Fruit fly (Drosophila melanogaster) whole organism, wandering third instar larva: ENCODE data around the gene CG44085.

Experiments used
- Abd-B ChIP-seq: fragments of >200 bp; optimal IDR thresholded peaks from 2 replicates; lab custom pipeline; 2017; ENCODE audit warnings: missing biosample characterization, missing genetic modification characterization
- CG32264 ChIP-seq: fragments of 200-800 bp; sonication (Bioruptor generic); optimal IDR thresholded peaks from 2 replicates; lab custom pipeline; 2016; ENCODE audit warnings: missing biosample characterization, missing genetic modification characterization
- CG9705 ChIP-seq: fragments of 200-800 bp; sonication (Bioruptor generic); optimal IDR thresholded peaks from 2 replicates; lab custom pipeline; 2018; ENCODE audit warnings: missing biosample characterization, mild to moderate bottlenecking, missing genetic modification characterization
- CrebA ChIP-seq: fragments of 200-800 bp; sonication (Bioruptor generic); optimal IDR thresholded peaks from 2 replicates; lab custom pipeline; 2016; ENCODE audit warnings: missing biosample characterization, mild to moderate bottlenecking, missing genetic modification characterization, borderline replicate concordance
- Dfd ChIP-seq: fragments of >200 bp; optimal IDR thresholded peaks from 2 replicates; lab custom pipeline; 2017; ENCODE audit warnings: missing biosample characterization, missing genetic modification characterization
- Dif ChIP-seq: fragments of 200-275, 200-300 bp; sonication (Bioruptor generic); optimal IDR thresholded peaks from 2 replicates; lab custom pipeline; 2018; ENCODE audit warnings: missing biosample characterization, missing genetic modification characterization; ENCODE audit not compliant: partially characterized antibody
- HLH106 ChIP-seq: fragments of 200-800 bp; optimal IDR thresholded peaks from 3 replicates; lab custom pipeline; 2019; ENCODE audit warnings: missing biosample characterization, mild to moderate bottlenecking, missing genetic modification characterization, moderate library complexity
- Hnf4 ChIP-seq: fragments of 200-800 bp; sonication (Bioruptor generic); optimal IDR thresholded peaks from 2 replicates; lab custom pipeline; 2016; ENCODE audit warnings: missing biosample characterization, mild to moderate bottlenecking, missing genetic modification characterization
- Hr78 ChIP-seq: fragments of >200 bp; optimal IDR thresholded peaks from 2 replicates; lab custom pipeline; 2017; ENCODE audit warnings: missing biosample characterization, missing genetic modification characterization
- Hr83 ChIP-seq: fragments of 200-300 bp; sonication (Bioruptor generic); optimal IDR thresholded peaks from 2 replicates; lab custom pipeline; 2016; ENCODE audit warnings: missing biosample characterization, mild to moderate bottlenecking, missing genetic modification characterization, moderate library complexity; ENCODE audit not compliant: poor library complexity, severe bottlenecking
- Mio ChIP-seq: sonication (Bioruptor generic); optimal IDR thresholded peaks from 2 replicates; lab custom pipeline; 2016; ENCODE audit warnings: missing biosample characterization, missing genetic modification characterization
- Myc ChIP-seq: fragments of >200 bp; optimal IDR thresholded peaks from 2 replicates; lab custom pipeline; 2017
- OdsH ChIP-seq: fragments of 200-800 bp; sonication (Bioruptor generic); optimal IDR thresholded peaks from 2 replicates; lab custom pipeline; 2016; ENCODE audit warnings: missing biosample characterization, mild to moderate bottlenecking, missing genetic modification characterization
- Rel ChIP-seq, 2 experiments: fragments of 200-800 bp; sonication (Bioruptor generic) in 1 of 2; optimal IDR thresholded peaks; 2 replicates in 1 of 2; 3 replicates in 1 of 2; lab custom pipeline; 2016 to 2019; ENCODE audit warnings: mild to moderate bottlenecking in 2 of 2, missing biosample characterization in 2 of 2, missing genetic modification characterization in 2 of 2, moderate library complexity in 1 of 2
- Sp1 ChIP-seq: fragments of 200-800 bp; sonication (Bioruptor generic); optimal IDR thresholded peaks from 3 replicates; lab custom pipeline; 2019; ENCODE audit warnings: missing biosample characterization, mild to moderate bottlenecking, missing genetic modification characterization, moderate library complexity
- Vsx2 ChIP-seq: fragments of 200-300, 225-300 bp; sonication (Bioruptor generic); optimal IDR thresholded peaks from 2 replicates; lab custom pipeline; 2018; ENCODE audit warnings: missing biosample characterization, missing genetic modification characterization; ENCODE audit not compliant: partially characterized antibody
- br ChIP-seq: fragments of 200-800 bp; sonication (Bioruptor generic); optimal IDR thresholded peaks from 2 replicates; lab custom pipeline; 2016; ENCODE audit warnings: missing biosample characterization, missing genetic modification characterization
- brk ChIP-seq: fragments of 200-800 bp; sonication (Bioruptor generic); optimal IDR thresholded peaks from 2 replicates; lab custom pipeline; 2016; ENCODE audit warnings: missing biosample characterization, mild to moderate bottlenecking, missing genetic modification characterization
- dl ChIP-seq, 2 experiments: fragments of 175-275, 200-275 bp in 1 of 2; fragments of 200-275 bp in 1 of 2; sonication (Bioruptor generic); optimal IDR thresholded peaks; lab custom pipeline; 2018; ENCODE audit warnings: mild to moderate bottlenecking in 2 of 2, missing biosample characterization in 2 of 2, missing genetic modification characterization in 2 of 2, moderate library complexity in 2 of 2; ENCODE audit not compliant: partially characterized antibody in 2 of 2, insufficient read depth in 1 of 2
- dmrt93B ChIP-seq: fragments of 200-800 bp; sonication (Bioruptor generic); optimal IDR thresholded peaks from 2 replicates; lab custom pipeline; 2018; ENCODE audit warnings: missing biosample characterization, mild to moderate bottlenecking, missing genetic modification characterization
- ey ChIP-seq: fragments of 200-800 bp; sonication (Bioruptor generic); optimal IDR thresholded peaks from 2 replicates; lab custom pipeline; 2016; ENCODE audit warnings: missing biosample characterization, missing genetic modification characterization
- foxo ChIP-seq, 2 experiments: fragments of 200-800 bp; sonication (Bioruptor generic); optimal IDR thresholded peaks; 2 replicates in 1 of 2; 3 replicates in 1 of 2; lab custom pipeline; 2016 to 2017; ENCODE audit warnings: missing biosample characterization in 2 of 2, missing genetic modification characterization in 2 of 2
- fru ChIP-seq: fragments of 200-800 bp; sonication (Bioruptor generic); optimal IDR thresholded peaks from 3 replicates; lab custom pipeline; 2016; ENCODE audit warnings: missing biosample characterization, mild to moderate bottlenecking, missing genetic modification characterization
- h ChIP-seq: fragments of 200-800 bp; sonication (Bioruptor generic); optimal IDR thresholded peaks from 3 replicates; lab custom pipeline; 2016; ENCODE audit warnings: missing biosample characterization, mild to moderate bottlenecking, missing genetic modification characterization
- jim ChIP-seq: fragments of 175-275, 200-325 bp; sonication (Bioruptor generic); optimal IDR thresholded peaks from 2 replicates; lab custom pipeline; 2016; ENCODE audit warnings: missing biosample characterization, mild to moderate bottlenecking, missing genetic modification characterization
- lola ChIP-seq: fragments of >200 bp; optimal IDR thresholded peaks from 2 replicates; lab custom pipeline; 2017; ENCODE audit warnings: missing biosample characterization, missing genetic modification characterization
- pan ChIP-seq: fragments of >200 bp; optimal IDR thresholded peaks from 2 replicates; lab custom pipeline; 2017
- psq ChIP-seq: fragments of 200-800 bp; sonication (Bioruptor generic); optimal IDR thresholded peaks from 3 replicates; lab custom pipeline; 2017; ENCODE audit warnings: missing biosample characterization, mild to moderate bottlenecking, missing genetic modification characterization, moderate library complexity
- rgr ChIP-seq: fragments of 200-800 bp; sonication (Bioruptor generic); optimal IDR thresholded peaks from 3 replicates; lab custom pipeline; 2016; ENCODE audit warnings: missing biosample characterization, mild to moderate bottlenecking, missing genetic modification characterization
- sv ChIP-seq: fragments of 200-800 bp; sonication (Bioruptor generic); optimal IDR thresholded peaks from 3 replicates; lab custom pipeline; 2016; ENCODE audit warnings: missing biosample characterization, missing genetic modification characterization
- tai ChIP-seq: sonication (Bioruptor generic); optimal IDR thresholded peaks from 2 replicates; lab custom pipeline; 2016; ENCODE audit warnings: missing biosample characterization, missing genetic modification characterization
- woc ChIP-seq: sonication (Bioruptor generic); optimal IDR thresholded peaks from 2 replicates; lab custom pipeline; 2016; ENCODE audit warnings: missing biosample characterization, mild to moderate bottlenecking, missing genetic modification characterization

CG44085 gene

dm6 chr2L:13291960-13292487 is 31.2 kb downstream of the CG44085 start:
- TF ChIP-seq foxo (GFP tag; optimal IDR thresholded peaks at IDR 0.05; lab: Kevin White, UChicago) = no peak
- no peak for TF ChIP-seq Vsx2 (GFP tag; lab: Kevin White, UChicago)
- no peak for TF ChIP-seq rgr (GFP tag; lab: Kevin White, UChicago)
- TF ChIP-seq Hnf4 (GFP tag; lab: Kevin White, UChicago) = no peak
- no peak for TF ChIP-seq CG9705
- no peak for TF ChIP-seq jim (GFP tag; lab: Kevin White, UChicago)
- TF ChIP-seq OdsH (GFP tag; lab: Kevin White, UChicago) = no peak
- TF ChIP-seq brk (GFP tag; lab: Kevin White, UChicago) = no peak
- no peak for TF ChIP-seq Mio (GFP tag; lab: Kevin White, UChicago)
- no peak for TF ChIP-seq fru (GFP tag; lab: Kevin White, UChicago)
- TF ChIP-seq woc (GFP tag; lab: Kevin White, UChicago) = no peak
- TF ChIP-seq Dif (GFP tag; lab: Kevin White, UChicago) = no peak
- TF ChIP-seq h (GFP tag; lab: Kevin White, UChicago) = no peak
- TF ChIP-seq Hr83 = no peak
- no peak for TF ChIP-seq Abd-B (GFP tag; lab: Kevin White, UChicago)
- no peak for TF ChIP-seq psq (GFP tag; lab: Kevin White, UChicago)
- TF ChIP-seq Dfd (GFP tag; lab: Kevin White, UChicago) = no peak
- no peak for TF ChIP-seq HLH106 (tag; lab: Kevin White, UChicago)
- TF ChIP-seq, all 38 proteins: peak for 0

dm6 chr2L:13292626-13293025 is 31.8 kb downstream of the CG44085 start, which contains the start of gene CG16824:
CG16824 (plus strand) TSS chr2L:13293009.
- no peak for TF ChIP-seq pan (lab: Kevin White, UChicago)
- no peak for TF ChIP-seq CG32264 (GFP tag; lab: Kevin White, UChicago)
- TF ChIP-seq brk (GFP tag; lab: Kevin White, UChicago) = no peak
- TF ChIP-seq br = no peak
- TF ChIP-seq sv (GFP tag; lab: Kevin White, UChicago) = no peak
- TF ChIP-seq Dfd (GFP tag; lab: Kevin White, UChicago) = no peak
- no peak for TF ChIP-seq Myc (lab: Kevin White, UChicago)
- TF ChIP-seq Abd-B (GFP tag; lab: Kevin White, UChicago) = no peak
- TF ChIP-seq Sp1 (GFP tag; lab: Kevin White, UChicago) = no peak
- TF ChIP-seq lola (GFP tag; lab: Kevin White, UChicago) = no peak
- TF ChIP-seq dmrt93B (GFP tag; lab: Kevin White, UChicago) = no peak
- TF ChIP-seq dl (GFP tag; optimal IDR thresholded peaks at IDR 0.05; lab: Kevin White, UChicago; ENCODE audit: insufficient read depth in 1 of 2, partially characterized antibody in 2 of 2) = no peak
- no peak for TF ChIP-seq CG9705
- no peak for TF ChIP-seq Mio (GFP tag; lab: Kevin White, UChicago)
- no peak for TF ChIP-seq CrebA (GFP tag; lab: Kevin White, UChicago)
- no peak for TF ChIP-seq woc (GFP tag; lab: Kevin White, UChicago)

dm6 chr2L:13295978-13296702 is 35.3 kb downstream of the CG44085 start:
- no peak for TF ChIP-seq HLH106 (tag; lab: Kevin White, UChicago)
- TF ChIP-seq h (GFP tag; lab: Kevin White, UChicago) = peak; percentile 45
- TF ChIP-seq Hr83 = peak; percentile 27
- no peak for TF ChIP-seq Abd-B (GFP tag; lab: Kevin White, UChicago)
- no peak for TF ChIP-seq Rel (GFP tag; optimal IDR thresholded peaks at IDR 0.05; lab: Kevin White, UChicago)
- peak; percentile 20 for TF ChIP-seq Rel (tag; optimal IDR thresholded peaks at IDR 0.05; lab: Kevin White, UChicago)

dm6 chr2L:13296703-13297230 is 36.0 kb downstream of the CG44085 start:
- no peak for TF ChIP-seq lola (GFP tag; lab: Kevin White, UChicago)
- TF ChIP-seq Myc (lab: Kevin White, UChicago) = no peak
- TF ChIP-seq woc (GFP tag; lab: Kevin White, UChicago) = no peak
- TF ChIP-seq ey (GFP tag; lab: Kevin White, UChicago) = no peak
- TF ChIP-seq CG32264 (GFP tag; lab: Kevin White, UChicago) = no peak
- no peak for TF ChIP-seq CrebA (GFP tag; lab: Kevin White, UChicago)
- no peak for TF ChIP-seq tai
- TF ChIP-seq Dif (GFP tag; lab: Kevin White, UChicago) = no peak
- TF ChIP-seq Hr83 = no peak
- no peak for TF ChIP-seq Hr78 (GFP tag; lab: Kevin White, UChicago)
- TF ChIP-seq Hnf4 (GFP tag; lab: Kevin White, UChicago) = no peak
- no peak for TF ChIP-seq Mio (GFP tag; lab: Kevin White, UChicago)
- TF ChIP-seq rgr (GFP tag; lab: Kevin White, UChicago) = no peak
- no peak for TF ChIP-seq jim (GFP tag; lab: Kevin White, UChicago)
